Fruit fly (Drosophila melanogaster): Measurements from ENCODE around the gene TwdlG.

The TwdlG gene

DNA sequence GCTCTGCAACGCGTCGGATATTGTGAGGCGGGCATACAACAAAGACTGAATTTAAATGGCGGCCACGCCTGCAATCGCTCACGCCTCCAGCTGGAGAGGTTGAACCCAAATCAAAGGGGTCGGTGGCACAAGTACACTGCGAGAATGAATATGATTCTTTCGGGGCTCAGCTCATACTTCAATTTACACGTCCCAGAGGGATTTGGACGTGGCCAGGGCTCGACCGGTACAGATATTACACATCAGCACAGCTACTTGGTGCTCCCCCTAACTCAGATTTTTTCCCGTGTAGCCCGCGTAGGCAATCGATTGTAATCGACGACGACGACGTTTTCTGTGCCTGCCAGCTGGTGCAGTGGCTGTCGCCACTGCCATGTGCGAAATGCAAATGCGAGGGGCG, 37.1 kb downstream of the TwdlG start (continued):
- no peak for TF ChIP-seq ash1 (GFP tag; optimal IDR thresholded peaks at IDR 0.05)
- TF ChIP-seq Opbp (GFP tag; IDR thresholded peaks at IDR 0.05; ENCODE audit: partially characterized antibody), result no peak
- TF ChIP-seq CG13123 (GFP tag; optimal IDR thresholded peaks at IDR 0.05), result peak; percentile 26
- peak; percentile 35 for TF ChIP-seq pho (GFP tag; optimal IDR thresholded peaks at IDR 0.05)
- peak; percentile 16 for TF ChIP-seq Hey (tag; optimal IDR thresholded peaks at IDR 0.05)
- TF ChIP-seq CG10366 (GFP tag; IDR thresholded peaks at IDR 0.05), result peak; percentile 91
- peak; percentile 36 for TF ChIP-seq CG10543 (GFP tag; optimal IDR thresholded peaks at IDR 0.05)
- peak; percentile 64 for TF ChIP-seq Fer3 (tag; optimal IDR thresholded peaks at IDR 0.05)
- TF ChIP-seq CG1529 (GFP tag; optimal IDR thresholded peaks at IDR 0.05), result peak; percentile 62
- TF ChIP-seq Asciz (GFP tag; optimal IDR thresholded peaks at IDR 0.05), result peak; percentile 65
- peak; percentile 76 for TF ChIP-seq CG12071 (GFP tag; optimal IDR thresholded peaks at IDR 0.05)
- TF ChIP-seq CG14667 (GFP tag; IDR thresholded peaks at IDR 0.05), result peak; percentile 89
- TF ChIP-seq CG34422 (GFP tag; IDR thresholded peaks at IDR 0.05), result peak; percentile 90
- TF ChIP-seq esg (GFP tag; conservative IDR thresholded peaks at IDR 0.05), result peak; percentile 88
- no peak for TF ChIP-seq CG12744 (GFP tag; optimal IDR thresholded peaks at IDR 0.05)
- TF ChIP-seq CG13424 (tag; optimal IDR thresholded peaks at IDR 0.05), result peak; percentile 80
- TF ChIP-seq Tbp (GFP tag; optimal IDR thresholded peaks at IDR 0.05), result no peak
- peak; percentile 83; the same call in 2 of the 3 replicates for TF ChIP-seq CG11695 (GFP tag; IDR thresholded peaks at IDR 0.05)
- peak; percentile 81 for TF ChIP-seq HHEX (GFP tag; optimal IDR thresholded peaks at IDR 0.05)
- TF ChIP-seq CG4707 (GFP tag; optimal IDR thresholded peaks at IDR 0.05), result no peak
- TF ChIP-seq Pdp1 (GFP tag; optimal IDR thresholded peaks at IDR 0.05), result peak; percentile 71 to 73
- peak; percentile 33 for TF ChIP-seq CG18476 (GFP tag; optimal IDR thresholded peaks at IDR 0.05)
- TF ChIP-seq CG10147 (GFP tag; optimal IDR thresholded peaks at IDR 0.05), result no peak
- TF ChIP-seq CG3726 (GFP tag; IDR thresholded peaks at IDR 0.05), result peak; percentile 80; the same call in 2 of the 3 replicates
- TF ChIP-seq CG7745 (tag; optimal IDR thresholded peaks at IDR 0.05), result no peak
- no peak for TF ChIP-seq CG4328 (GFP tag; optimal IDR thresholded peaks at IDR 0.05)
- peak; percentile 54 for TF ChIP-seq fd3F (GFP tag; optimal IDR thresholded peaks at IDR 0.05)
- TF ChIP-seq Ptx1 (GFP tag; IDR thresholded peaks at IDR 0.05), result peak; percentile 94
- TF ChIP-seq CG32772 (GFP tag; IDR thresholded peaks at IDR 0.05), result peak; percentile 92
- no peak for TF ChIP-seq fd102C (GFP tag; optimal IDR thresholded peaks at IDR 0.05)
- peak; percentile 29 for TF ChIP-seq mirr (GFP tag; optimal IDR thresholded peaks at IDR 0.05)
- TF ChIP-seq Nf-YC (tag; optimal IDR thresholded peaks at IDR 0.05), result peak; percentile 27
- TF ChIP-seq CoRest (tag; optimal IDR thresholded peaks at IDR 0.05), result peak; percentile 68
- TF ChIP-seq E2f1 (GFP tag; IDR thresholded peaks at IDR 0.05), result peak; percentile 87
- TF ChIP-seq CG34376 (GFP tag; optimal IDR thresholded peaks at IDR 0.05), result no peak
- peak; percentile 51 for TF ChIP-seq Bdp1 (GFP tag; optimal IDR thresholded peaks at IDR 0.05)
- TF ChIP-seq Six4 (GFP tag; optimal IDR thresholded peaks at IDR 0.05), result peak; percentile 64
- TF ChIP-seq Elba2 (GFP tag; optimal IDR thresholded peaks at IDR 0.05), result no peak
- no peak for TF ChIP-seq CG3065 (GFP tag; optimal IDR thresholded peaks at IDR 0.05)
- TF ChIP-seq CTCF (GFP tag; optimal IDR thresholded peaks at IDR 0.05), result peak; percentile 31
- TF ChIP-seq nom (GFP tag; optimal IDR thresholded peaks at IDR 0.05), result peak; percentile 79
- peak; percentile 75 for TF ChIP-seq CG31224 (GFP tag; IDR thresholded peaks at IDR 0.05)
- TF ChIP-seq CG2202 (tag; optimal IDR thresholded peaks at IDR 0.05), result no peak
- TF ChIP-seq Ets97D (GFP tag; optimal IDR thresholded peaks at IDR 0.05), result no peak
- peak; percentile 14 for TF ChIP-seq tio (GFP tag; optimal IDR thresholded peaks at IDR 0.05)
- TF ChIP-seq CG3995 (GFP tag; optimal IDR thresholded peaks at IDR 0.05), result no peak
- no peak for TF ChIP-seq CG6791 (GFP tag; IDR thresholded peaks at IDR 0.05; ENCODE audit: partially characterized antibody)
- TF ChIP-seq ken (GFP tag; IDR thresholded peaks at IDR 0.05), result peak; percentile 85
- peak; percentile 69 for TF ChIP-seq Side (GFP tag; optimal IDR thresholded peaks at IDR 0.05)
- peak in 1 of 2 experiments; percentile 53 for TF ChIP-seq Eip74EF (GFP tag; optimal IDR thresholded peaks at IDR 0.05)
- TF ChIP-seq CG12769 (tag; optimal IDR thresholded peaks at IDR 0.05), result peak; percentile 86

All from whole organism, embryonic.